Fruit fly (Drosophila melanogaster): ENCODE data around the gene ATPsynepsilonL.

Gene ATPsynepsilonL

dm6 chr3R:10090906-10091305 lies 30.7 kb upstream of the ATPsynepsilonL start:
- no peak for TF ChIP-seq tj (GFP tag; optimal IDR thresholded peaks at IDR 0.05)
- peak; percentile 42 for TF ChIP-seq cic (GFP tag; optimal IDR thresholded peaks at IDR 0.05)

dm6 chr3R:10091513-10091912 lies 30.1 kb upstream of the ATPsynepsilonL start:
- TF ChIP-seq cnc (optimal IDR thresholded peaks at IDR 0.05): no peak
- no peak for TF ChIP-seq toe (GFP tag; optimal IDR thresholded peaks at IDR 0.05)
- no peak for TF ChIP-seq pad (GFP tag; optimal IDR thresholded peaks at IDR 0.05)
- TF ChIP-seq kay (GFP tag; ENCODE audit: borderline replicate concordance): peak; percentile 95
- no peak for TF ChIP-seq Hr96 (GFP tag; optimal IDR thresholded peaks at IDR 0.05)
- TF ChIP-seq CG7045 (GFP tag; optimal IDR thresholded peaks at IDR 0.05): no peak
- TF ChIP-seq tj (GFP tag; optimal IDR thresholded peaks at IDR 0.05): no peak

- TF ChIP-seq CG7045 (GFP tag; optimal IDR thresholded peaks at IDR 0.05) (peak; percentile 17), pad (GFP tag; optimal IDR thresholded peaks at IDR 0.05) (no peak), Clk (GFP tag; optimal IDR thresholded peaks at IDR 0.05) (no peak), CG11617 (GFP tag; optimal IDR thresholded peaks at IDR 0.05) (peak; percentile 40), cic (GFP tag; optimal IDR thresholded peaks at IDR 0.05) (peak; percentile 85), ovo (GFP tag; optimal IDR thresholded peaks at IDR 0.05) (no peak), CG7101 (tag; optimal IDR thresholded peaks at IDR 0.05) (peak; percentile 49), toe (GFP tag; optimal IDR thresholded peaks at IDR 0.05) (no peak), kay (GFP tag; ENCODE audit: borderline replicate concordance) (peak; percentile 98), Hr96 (GFP tag; optimal IDR thresholded peaks at IDR 0.05) (no peak), cnc (optimal IDR thresholded peaks at IDR 0.05) (peak in 1 of 2 experiments; percentile 32), CG33017 (tag; optimal IDR thresholded peaks at IDR 0.05) (peak; percentile 52), CG1620 (GFP tag; optimal IDR thresholded peaks at IDR 0.05) (no peak), bab1 (GFP tag; optimal IDR thresholded peaks at IDR 0.05) (no peak), CG14711 (tag; optimal IDR thresholded peaks at IDR 0.05) (no peak), Mnt (GFP tag; optimal IDR thresholded peaks at IDR 0.05) (peak; percentile 77), Crg-1 (GFP tag; optimal IDR thresholded peaks at IDR 0.05) (no peak), CG5204 (GFP tag; optimal IDR thresholded peaks at IDR 0.05) (no peak), CG12768 (GFP tag; optimal IDR thresholded peaks at IDR 0.05) (peak; percentile 59), tj (GFP tag; optimal IDR thresholded peaks at IDR 0.05) (peak; percentile 57)
These were observed 28.1 kb upstream of the ATPsynepsilonL start for dm6 chr3R:10093252-10094030.

dm6 chr3R:10095052-10095451 lies 26.5 kb upstream of the ATPsynepsilonL start:
- TF ChIP-seq CG7101 (tag; optimal IDR thresholded peaks at IDR 0.05) (no peak), pad (GFP tag; optimal IDR thresholded peaks at IDR 0.05) (peak; percentile 4), kay (GFP tag; ENCODE audit: borderline replicate concordance) (peak; percentile 65)

- no peak for TF ChIP-seq cic (GFP tag; optimal IDR thresholded peaks at IDR 0.05)
- peak; percentile 90 for TF ChIP-seq kay (GFP tag; ENCODE audit: borderline replicate concordance)
- TF ChIP-seq Crg-1 (GFP tag; optimal IDR thresholded peaks at IDR 0.05): no peak
- TF ChIP-seq Mnt (GFP tag; optimal IDR thresholded peaks at IDR 0.05): no peak
- TF ChIP-seq CG5204 (GFP tag; optimal IDR thresholded peaks at IDR 0.05): no peak
These were observed 25.8 kb upstream of the ATPsynepsilonL start for dm6 chr3R:10095765-10096164.

dm6 chr3R:10097531-10098295 lies 23.9 kb upstream of the ATPsynepsilonL start:
- TF ChIP-seq CG14711 (tag; optimal IDR thresholded peaks at IDR 0.05) (no peak), Mnt (GFP tag; optimal IDR thresholded peaks at IDR 0.05) (peak; percentile 35), CG33017 (tag; optimal IDR thresholded peaks at IDR 0.05) (peak; percentile 3), cic (GFP tag; optimal IDR thresholded peaks at IDR 0.05) (peak; percentile 70), Crg-1 (GFP tag; optimal IDR thresholded peaks at IDR 0.05) (no peak), CG1620 (GFP tag; optimal IDR thresholded peaks at IDR 0.05) (no peak), CG7045 (GFP tag; optimal IDR thresholded peaks at IDR 0.05) (peak; percentile 26)

- TF ChIP-seq cnc (optimal IDR thresholded peaks at IDR 0.05) (no peak), Mnt (GFP tag; optimal IDR thresholded peaks at IDR 0.05) (no peak), tj (GFP tag; optimal IDR thresholded peaks at IDR 0.05) (no peak), CG1620 (GFP tag; optimal IDR thresholded peaks at IDR 0.05) (no peak), CG11617 (GFP tag; optimal IDR thresholded peaks at IDR 0.05) (no peak), toe (GFP tag; optimal IDR thresholded peaks at IDR 0.05) (no peak), bab1 (GFP tag; optimal IDR thresholded peaks at IDR 0.05) (no peak), Hr96 (GFP tag; optimal IDR thresholded peaks at IDR 0.05) (no peak), cic (GFP tag; optimal IDR thresholded peaks at IDR 0.05) (no peak), CG14711 (tag; optimal IDR thresholded peaks at IDR 0.05) (no peak), CG33017 (tag; optimal IDR thresholded peaks at IDR 0.05) (no peak)
These were observed 23.3 kb upstream of the ATPsynepsilonL start for dm6 chr3R:10098296-10098675.
